Worm (Caenorhabditis elegans) whole organism, late embryonic: ENCODE results near the gene T05E12.9.

Experiments used
- F13H6.1 ChIP-seq: sonication (generic microtip); optimal IDR thresholded peaks from 2 replicates; lab custom pipeline; 2016; ENCODE audit warnings: missing genetic modification characterization, missing compliant biosample characterization
- K02D7.2 ChIP-seq: sonication (generic microtip); optimal IDR thresholded peaks from 2 replicates; lab custom pipeline; 2017; ENCODE audit warnings: mild to moderate bottlenecking, missing genetic modification characterization, missing compliant biosample characterization
- K09A11.1 ChIP-seq: sonication (generic microtip); optimal IDR thresholded peaks from 2 replicates; lab custom pipeline; 2017; ENCODE audit warnings: antibody characterized with exemption, mild to moderate bottlenecking, missing genetic modification characterization, missing compliant biosample characterization; ENCODE audit not compliant: insufficient read depth
- Y22D7AL.16 ChIP-seq: sonication (generic microtip); optimal IDR thresholded peaks from 2 replicates; lab custom pipeline; 2016; ENCODE audit warnings: missing genetic modification characterization, missing compliant biosample characterization
- ahr-1 ChIP-seq: sonication (generic microtip); optimal IDR thresholded peaks from 2 replicates; lab custom pipeline; 2016; ENCODE audit warnings: missing genetic modification characterization, missing compliant biosample characterization
- ama-1 ChIP-seq: fragments of 150-350 bp; optimal IDR thresholded peaks from 2 replicates; lab custom pipeline; 2014
- ceh-19 ChIP-seq: fragments of 200-800 bp; sonication (Bioruptor generic); optimal IDR thresholded peaks from 2 replicates; lab custom pipeline; 2018; ENCODE audit warnings: mild to moderate bottlenecking, missing genetic modification characterization, missing compliant biosample characterization
- ceh-2 ChIP-seq: sonication (generic microtip); optimal IDR thresholded peaks from 2 replicates; lab custom pipeline; 2016; ENCODE audit warnings: missing genotype, missing genetic modification characterization, missing compliant biosample characterization
- ceh-22 ChIP-seq: sonication (generic microtip); optimal IDR thresholded peaks from 2 replicates; lab custom pipeline; 2017; ENCODE audit warnings: missing biosample characterization, missing genetic modification characterization
- ceh-31 ChIP-seq: sonication (generic microtip); optimal IDR thresholded peaks from 2 replicates; lab custom pipeline; 2016; ENCODE audit warnings: missing genetic modification characterization, missing compliant biosample characterization
- ceh-45 ChIP-seq: fragments of 200-800 bp; sonication (Bioruptor generic); IDR thresholded peaks from 2 replicates; pipeline ENCODE4 v1.3.6; 2022; ENCODE audit warnings: missing genetic modification reagents, missing genetic modification characterization, missing compliant biosample characterization
- ceh-9 ChIP-seq: sonication (generic microtip); optimal IDR thresholded peaks from 2 replicates; lab custom pipeline; 2016; ENCODE audit warnings: mild to moderate bottlenecking, missing genetic modification characterization, inconsistent platforms, missing compliant biosample characterization
- che-1 ChIP-seq: sonication (generic microtip); optimal IDR thresholded peaks from 2 replicates; lab custom pipeline; 2016; ENCODE audit warnings: mild to moderate bottlenecking, missing genetic modification characterization, missing compliant biosample characterization
- elt-2 ChIP-seq: sonication (generic microtip); optimal IDR thresholded peaks from 2 replicates; lab custom pipeline; 2016; ENCODE audit warnings: missing genetic modification reagents, missing genetic modification characterization, missing compliant biosample characterization
- elt-4 ChIP-seq: sonication (generic microtip); optimal IDR thresholded peaks from 2 replicates; lab custom pipeline; 2016; ENCODE audit warnings: missing genetic modification characterization, missing compliant biosample characterization
- hlh-13 ChIP-seq: fragments of 200-800 bp; sonication (Bioruptor generic); optimal IDR thresholded peaks from 2 replicates; lab custom pipeline; 2018; ENCODE audit warnings: mild to moderate bottlenecking, missing genetic modification characterization, missing compliant biosample characterization
- hlh-15 ChIP-seq: sonication (generic microtip); optimal IDR thresholded peaks from 2 replicates; lab custom pipeline; 2016; ENCODE audit warnings: missing genetic modification characterization, missing compliant biosample characterization
- hlh-30 ChIP-seq: sonication (generic microtip); optimal IDR thresholded peaks from 2 replicates; lab custom pipeline; 2017; ENCODE audit warnings: antibody characterized with exemption, missing genetic modification characterization, missing compliant biosample characterization; ENCODE audit not compliant: insufficient read depth
- hlh-6 ChIP-seq: sonication (generic microtip); optimal IDR thresholded peaks from 2 replicates; lab custom pipeline; 2016; ENCODE audit warnings: missing genotype, missing genetic modification characterization, missing compliant biosample characterization
- hlh-8 ChIP-seq: sonication (generic microtip); optimal IDR thresholded peaks from 2 replicates; lab custom pipeline; 2016; ENCODE audit warnings: missing genotype, missing genetic modification characterization, missing compliant biosample characterization
- madf-2 ChIP-seq: sonication (generic microtip); optimal IDR thresholded peaks from 2 replicates; lab custom pipeline; 2017; ENCODE audit warnings: missing genetic modification characterization, missing compliant biosample characterization
- nfya-1 ChIP-seq: sonication (generic microtip); optimal IDR thresholded peaks from 2 replicates; lab custom pipeline; 2017; ENCODE audit warnings: missing genetic modification characterization, mild to moderate bottlenecking, missing compliant biosample characterization, antibody characterized with exemption, moderate library complexity
- npax-4 ChIP-seq: sonication (generic microtip); optimal IDR thresholded peaks from 2 replicates; lab custom pipeline; 2016; ENCODE audit warnings: missing genetic modification characterization, missing compliant biosample characterization
- odd-2 ChIP-seq: sonication (generic microtip); optimal IDR thresholded peaks from 2 replicates; lab custom pipeline; 2017; ENCODE audit warnings: antibody characterized with exemption, mild to moderate bottlenecking, missing genetic modification characterization, missing compliant biosample characterization
- pat-9 ChIP-seq: fragments of 200-800 bp; sonication (Bioruptor generic); optimal IDR thresholded peaks from 2 replicates; lab custom pipeline; 2018; ENCODE audit warnings: mild to moderate bottlenecking, missing genetic modification characterization, moderate library complexity, missing compliant biosample characterization
- pax-1 ChIP-seq: fragments of 150-350 bp; optimal IDR thresholded peaks from 2 replicates; lab custom pipeline; 2014; ENCODE audit warnings: missing biosample characterization, missing genetic modification characterization
- pha-4 ChIP-seq: fragments of 150-350 bp; optimal IDR thresholded peaks from 2 replicates; lab custom pipeline; 2018; ENCODE audit warnings: missing biosample characterization, missing genetic modification reagents, missing genetic modification characterization
- pqm-1 ChIP-seq: sonication (generic microtip); optimal IDR thresholded peaks from 2 replicates; lab custom pipeline; 2016; ENCODE audit warnings: missing genetic modification characterization, missing compliant biosample characterization
- sdc-2 ChIP-seq: sonication (generic microtip); optimal IDR thresholded peaks from 2 replicates; lab custom pipeline; 2016; ENCODE audit warnings: missing genotype, missing genetic modification characterization, missing compliant biosample characterization
- sox-2 ChIP-seq: fragments of 200-800 bp; sonication (Bioruptor generic); IDR thresholded peaks from 2 replicates; pipeline ENCODE4 v1.3.6; 2022; ENCODE audit warnings: missing genetic modification reagents, missing genetic modification characterization, missing compliant biosample characterization
- syd-9 ChIP-seq: sonication (generic microtip); optimal IDR thresholded peaks from 2 replicates; lab custom pipeline; 2016; ENCODE audit warnings: mild to moderate bottlenecking, missing genetic modification characterization, moderate library complexity, missing compliant biosample characterization
- tbx-2 ChIP-seq: sonication (generic microtip); optimal IDR thresholded peaks from 2 replicates; lab custom pipeline; 2016; ENCODE audit warnings: missing genetic modification characterization, missing compliant biosample characterization
- unc-3 ChIP-seq, 2 experiments: fragments of 200-800 bp in 1 of 2; sonication (Bioruptor generic) in 1 of 2; sonication (generic microtip) in 1 of 2; conservative IDR thresholded peaks in 1 of 2; optimal IDR thresholded peaks in 1 of 2; 2 replicates each; pipeline versions ENCODE4 v1.3.6 to Lab custom; 2016 to 2022; ENCODE audit warnings: missing compliant biosample characterization in 2 of 2, missing genetic modification characterization in 2 of 2, missing genetic modification reagents in 1 of 2
- unc-42 ChIP-seq: sonication (generic microtip); optimal IDR thresholded peaks from 2 replicates; lab custom pipeline; 2016; ENCODE audit warnings: missing genotype, missing genetic modification characterization, missing compliant biosample characterization
- unc-55 ChIP-seq: sonication (generic microtip); optimal IDR thresholded peaks from 2 replicates; lab custom pipeline; 2017; ENCODE audit warnings: missing biosample characterization, missing genetic modification reagents, missing genetic modification characterization
- unc-86 ChIP-seq: sonication (generic microtip); optimal IDR thresholded peaks from 2 replicates; lab custom pipeline; 2016; ENCODE audit warnings: missing genetic modification characterization, missing compliant biosample characterization
- zip-5 ChIP-seq: sonication (generic microtip); optimal IDR thresholded peaks from 2 replicates; lab custom pipeline; 2016; ENCODE audit warnings: missing genetic modification characterization, missing compliant biosample characterization
- ztf-16 ChIP-seq: sonication (generic microtip); optimal IDR thresholded peaks from 2 replicates; lab custom pipeline; 2017; ENCODE audit warnings: missing genetic modification characterization, missing compliant biosample characterization

The T05E12.9 gene

DNA sequence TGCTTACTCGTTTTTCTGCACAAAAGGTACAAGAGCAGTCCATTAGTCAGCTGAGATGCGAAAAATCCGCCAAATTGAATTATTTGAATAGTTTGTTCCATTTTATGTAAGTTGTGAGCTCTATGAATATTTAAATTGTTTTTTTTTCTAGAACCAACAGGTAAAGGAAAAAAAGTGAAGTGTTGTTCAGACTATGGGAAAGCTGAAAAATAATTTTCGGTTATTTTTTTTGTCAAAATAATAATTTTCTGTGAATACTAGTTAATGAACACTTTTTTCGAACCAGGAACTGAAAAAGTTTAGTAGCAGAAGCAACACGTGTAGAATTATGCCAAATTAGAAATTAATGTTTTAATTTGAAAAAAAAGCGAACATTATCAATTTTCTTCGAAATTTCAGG lies 6.7 kb downstream of the T05E12.9 start, which contains the start of gene str-125:
Gene str-125 (minus strand): TSS at position 101 of the 400 bp plus-strand sequence.
- TF ChIP-seq ceh-9 (no peak), hlh-15 (tag; lab: Kevin White, UChicago) (no peak), ztf-16 (tag; lab: Kevin White, UChicago) (no peak), unc-55 (GFP tag; lab: Kevin White, UChicago) (no peak), K02D7.2 (no peak), pha-4 (tag; lab: Kevin White, UChicago) (no peak), ceh-22 (tag; lab: Kevin White, UChicago) (no peak), che-1 (tag; lab: Kevin White, UChicago) (no peak), ceh-31 (tag; lab: Kevin White, UChicago) (no peak), Y22D7AL.16 (tag; lab: Kevin White, UChicago) (no peak), tbx-2 (no peak), unc-42 (no peak), unc-3 (GFP tag; conservative IDR thresholded peaks at IDR 0.05; lab: Robert Waterston, UW) (no peak), unc-3 (tag; optimal IDR thresholded peaks at IDR 0.05; lab: Kevin White, UChicago) (no peak), sox-2 (GFP tag; lab: Robert Waterston, UW) (no peak), sdc-2 (tag; lab: Kevin White, UChicago) (no peak), pat-9 (tag; lab: Kevin White, UChicago) (no peak), elt-2 (tag; lab: Kevin White, UChicago) (no peak), K09A11.1 (no peak), hlh-8 (tag; lab: Kevin White, UChicago) (no peak), hlh-13 (GFP tag; lab: Kevin White, UChicago) (no peak)

DNA sequence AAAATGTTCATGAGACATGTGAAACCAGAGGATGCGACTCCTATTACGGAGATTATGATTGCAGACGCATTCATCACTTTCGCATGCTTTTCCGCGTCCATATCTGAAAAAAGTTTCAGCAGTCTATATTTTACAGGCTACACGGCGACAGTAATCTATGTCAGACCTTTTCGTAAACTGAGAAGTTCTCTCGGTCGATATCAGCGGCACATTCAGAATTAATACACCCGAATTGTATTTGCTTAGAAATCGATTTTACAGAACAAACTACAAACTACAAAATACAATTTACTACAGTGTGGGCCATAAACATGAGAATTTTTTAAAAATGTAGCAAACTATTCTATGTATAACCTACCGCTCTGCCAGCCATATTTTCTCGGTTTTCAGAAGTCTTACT lies 11.0 kb downstream of the T05E12.9 start, which contains the start of gene srbc-14:
Gene srbc-14 (minus strand): TSS at position 101 of the 400 bp plus-strand sequence.
- no peak for TF ChIP-seq hlh-6
- no peak for TF ChIP-seq K09A11.1
- TF ChIP-seq pqm-1 = no peak
- no peak for TF ChIP-seq ama-1
- no peak for TF ChIP-seq F13H6.1
- no peak for TF ChIP-seq ceh-45

DNA sequence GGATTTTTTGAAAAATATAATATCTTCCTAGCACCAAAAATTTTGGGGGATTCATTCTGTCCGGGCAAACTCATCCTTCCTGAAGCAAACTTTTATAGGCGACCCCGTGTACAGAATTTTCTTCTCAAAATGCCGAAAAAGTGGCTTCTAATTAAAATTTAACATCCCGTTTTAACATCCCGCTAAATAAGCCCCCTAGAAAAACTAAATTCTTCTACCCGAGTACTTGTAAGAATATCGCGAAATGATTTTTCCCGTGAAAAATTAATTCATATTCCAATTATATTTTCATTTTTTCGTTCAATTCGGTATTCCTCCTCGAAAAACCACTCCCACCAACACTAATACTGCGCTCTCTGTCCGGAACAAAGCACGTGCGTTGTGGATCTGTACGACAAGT lies 13.8 kb downstream of the T05E12.9 start, which contains the start of gene T05E12.8:
Gene T05E12.8 (plus strand): TSS at position 301 of the 400 bp plus-strand sequence.
- TF ChIP-seq ceh-2 (tag; lab: Kevin White, UChicago) (no peak), zip-5 (tag; lab: Kevin White, UChicago) (no peak), odd-2 (tag; lab: Kevin White, UChicago) (no peak), syd-9 (no peak), Y22D7AL.16 (tag; lab: Kevin White, UChicago) (no peak), elt-4 (no peak), F13H6.1 (no peak), ama-1 (no peak), madf-2 (no peak), ceh-31 (tag; lab: Kevin White, UChicago) (no peak), nfya-1 (tag; lab: Kevin White, UChicago) (no peak), ceh-9 (no peak), hlh-30 (no peak)

DNA sequence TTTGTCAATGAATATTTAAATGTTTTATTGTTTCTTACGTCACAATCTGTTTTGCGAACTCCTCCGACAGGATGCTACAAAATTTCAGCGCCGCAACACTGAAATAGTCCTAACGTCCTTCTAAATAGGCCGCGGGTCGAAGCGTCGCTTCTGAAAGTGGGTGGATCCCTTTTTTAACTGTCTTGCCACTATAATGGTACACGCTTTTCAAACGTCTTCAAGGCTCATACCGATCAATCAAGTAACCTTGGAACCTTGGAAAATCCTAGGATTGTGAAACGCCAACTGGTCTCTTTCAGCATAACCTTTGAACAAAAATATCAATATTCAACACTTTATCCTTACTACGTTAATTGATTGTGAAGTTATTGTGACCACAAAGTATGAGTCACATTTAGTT lies 16.0 kb downstream of the T05E12.9 start:
- TF ChIP-seq nfya-1 (tag; lab: Kevin White, UChicago) (no peak), ahr-1 (tag; lab: Kevin White, UChicago) (no peak), pax-1 (tag; lab: Kevin White, UChicago) (no peak), npax-4 (no peak), odd-2 (tag; lab: Kevin White, UChicago) (no peak), unc-86 (tag; lab: Kevin White, UChicago) (no peak), ceh-9 (no peak), ceh-19 (GFP tag; lab: Kevin White, UChicago) (no peak)
